Fruit fly (Drosophila melanogaster): ENCODE results near the gene CG13721.

- TF ChIP-seq Sin3A (optimal IDR thresholded peaks at IDR 0.05) (no peak), psq (optimal IDR thresholded peaks at IDR 0.05) (no peak)
These were observed 11.4 kb upstream of the CG13721 start for dm6 chr3L:4508926-4509457.
